Fruit fly (Drosophila melanogaster): ENCODE data around the gene eIF2beta.

The eIF2beta gene

DNA sequence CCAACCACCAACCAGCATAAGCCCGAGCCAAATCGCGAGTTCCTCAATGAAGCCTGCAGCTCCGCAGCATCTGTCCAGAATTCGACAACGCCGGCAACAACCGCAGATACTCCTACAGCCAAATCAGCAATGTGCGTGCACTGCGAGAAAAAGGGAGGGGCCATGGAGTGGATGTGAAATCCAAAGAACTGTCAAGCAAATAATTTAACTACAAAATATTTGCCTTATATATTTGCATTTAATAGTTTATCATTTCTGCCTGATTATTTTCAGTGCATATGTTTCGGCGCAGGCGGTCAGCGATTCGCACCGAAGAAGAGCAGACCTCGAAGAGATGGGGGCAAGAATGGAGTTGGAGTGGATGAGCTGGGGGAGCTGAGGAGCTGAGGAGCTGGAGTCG is 25.1 kb upstream of the eIF2beta start (continued):
- TF ChIP-seq ap (GFP tag; IDR thresholded peaks at IDR 0.05) (0 out of 2 replicates have a peak, but pooled peaks have one; percentile 11), Drgx (GFP tag; IDR thresholded peaks at IDR 0.05) (peak; percentile 70), Optix (GFP tag; IDR thresholded peaks at IDR 0.05) (peak; percentile 36; the same call in 1 of the 3 replicates), CG11696 (GFP tag; IDR thresholded peaks at IDR 0.05) (0 out of 2 replicates have a peak, but pooled peaks have one; percentile 20), CG6689 (GFP tag; IDR thresholded peaks at IDR 0.05) (0 out of 2 replicates have a peak, but pooled peaks have one; percentile 23), zfh1 (GFP tag; IDR thresholded peaks at IDR 0.05) (peak; percentile 56; the same call in 2 of the 3 replicates), fd3F (GFP tag; optimal IDR thresholded peaks at IDR 0.05) (no peak), da (GFP tag; optimal IDR thresholded peaks at IDR 0.05) (no peak), CG4820 (GFP tag; optimal IDR thresholded peaks at IDR 0.05) (no peak), E2f2 (GFP tag; IDR thresholded peaks at IDR 0.05) (no peak), corto (GFP tag; optimal IDR thresholded peaks at IDR 0.05) (peak; percentile 58), Sox102F (GFP tag; optimal IDR thresholded peaks at IDR 0.05) (peak; percentile 13), CG1603 (tag; optimal IDR thresholded peaks at IDR 0.05) (peak; percentile 10), sens (GFP tag) (peak; percentile 32), z (GFP tag; IDR thresholded peaks at IDR 0.05) (0 out of 3 replicates have a peak, but pooled peaks have one; percentile 4), otp (GFP tag; IDR thresholded peaks at IDR 0.05) (0 out of 3 replicates have a peak, but pooled peaks have one; percentile 53), Ets65A (GFP tag) (peak; percentile 53), hkb (optimal IDR thresholded peaks at IDR 0.05) (no peak), hkb (GFP tag; IDR thresholded peaks at IDR 0.05) (peak; percentile 9; the same call in 1 of the 2 replicates), kah (GFP tag; optimal IDR thresholded peaks at IDR 0.05) (no peak), Xrp1 (GFP tag; IDR thresholded peaks at IDR 0.05) (peak; percentile 42; the same call in 1 of the 2 replicates)

DNA sequence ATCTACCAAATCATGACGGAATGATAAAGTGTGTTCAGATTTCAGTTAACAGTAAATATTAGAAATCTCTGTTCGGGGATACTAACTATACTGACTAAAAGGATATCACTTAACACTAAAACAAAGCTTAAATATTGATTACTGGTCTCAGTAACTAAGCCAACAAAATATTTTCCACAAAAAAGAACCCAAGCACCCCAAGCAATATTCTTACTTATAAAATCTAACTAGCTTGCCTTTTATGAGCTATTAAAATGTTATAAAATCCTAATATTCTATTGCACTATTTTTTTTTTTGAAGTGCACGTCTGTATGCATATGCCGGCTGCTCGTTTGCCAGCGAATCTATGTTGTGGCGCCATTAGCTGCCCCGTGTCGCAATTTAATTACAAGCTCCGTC is 22.9 kb upstream of the eIF2beta start:
- TF ChIP-seq sens (GFP tag): peak; percentile 63
- TF ChIP-seq lov (optimal IDR thresholded peaks at IDR 0.05): no peak
- TF ChIP-seq lov (GFP tag; IDR thresholded peaks at IDR 0.05): no peak
- no peak for TF ChIP-seq unpg (GFP tag; optimal IDR thresholded peaks at IDR 0.05)

DNA sequence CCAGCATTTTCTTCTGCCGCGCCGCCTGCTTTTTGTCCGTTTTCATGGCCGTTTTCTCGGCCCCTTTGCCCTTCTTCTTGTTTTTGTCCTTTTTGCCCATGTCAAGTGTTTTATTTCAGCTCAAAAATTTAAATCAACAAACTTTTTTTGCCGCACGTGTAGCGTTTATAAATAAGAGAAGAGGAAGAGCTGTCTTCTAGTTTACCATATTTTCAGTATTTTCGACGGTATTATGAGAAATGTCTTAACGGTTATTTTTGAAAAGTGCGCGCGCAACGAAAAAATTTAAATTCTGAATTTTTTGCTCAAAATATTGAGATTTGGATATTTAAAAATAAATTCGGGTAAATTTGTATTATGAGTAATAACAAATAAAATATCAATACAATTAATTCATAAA is 10.6 kb upstream of the eIF2beta start, which contains the start of gene CG4069:
Gene CG4069, minus strand, starts transcription at position 193 of the 400 bp plus-strand sequence.
- TF ChIP-seq BEAF-32 (GFP tag; optimal IDR thresholded peaks at IDR 0.05) (peak; percentile 20), dati (GFP tag; IDR thresholded peaks at IDR 0.05) (no peak), CG13894 (tag; optimal IDR thresholded peaks at IDR 0.05) (no peak), gfzf (GFP tag; optimal IDR thresholded peaks at IDR 0.05) (peak; percentile 84), cwo (GFP tag; optimal IDR thresholded peaks at IDR 0.05) (peak; percentile 85), CG4328 (GFP tag; optimal IDR thresholded peaks at IDR 0.05) (no peak), Max (GFP tag; optimal IDR thresholded peaks at IDR 0.05) (peak; percentile 44), CG32772 (GFP tag; IDR thresholded peaks at IDR 0.05) (no peak), CG3163 (GFP tag; optimal IDR thresholded peaks at IDR 0.05) (no peak), dm (GFP tag; optimal IDR thresholded peaks at IDR 0.05) (peak; percentile 93), CG15073 (GFP tag; optimal IDR thresholded peaks at IDR 0.05) (no peak), Xrp1 (GFP tag; IDR thresholded peaks at IDR 0.05) (no peak), Ets97D (GFP tag; optimal IDR thresholded peaks at IDR 0.05) (peak; percentile 17), CG16779 (GFP tag; IDR thresholded peaks at IDR 0.05) (no peak), ewg (GFP tag; optimal IDR thresholded peaks at IDR 0.05) (no peak), Lhr (GFP tag; optimal IDR thresholded peaks at IDR 0.05) (no peak), CG34224 (GFP tag; IDR thresholded peaks at IDR 0.05; ENCODE audit: partially characterized antibody) (no peak), CG6654 (GFP tag; optimal IDR thresholded peaks at IDR 0.05) (no peak), Dp (GFP tag; optimal IDR thresholded peaks at IDR 0.05) (peak; percentile 97), CG17385 (GFP tag; optimal IDR thresholded peaks at IDR 0.05) (peak; percentile 98), Mes4 (GFP tag; optimal IDR thresholded peaks at IDR 0.05) (no peak), slbo (GFP tag; IDR thresholded peaks at IDR 0.05) (no peak), stc (GFP tag; IDR thresholded peaks at IDR 0.05) (no peak), CG32767 (GFP tag; IDR thresholded peaks at IDR 0.05) (no peak), tin (GFP tag; optimal IDR thresholded peaks at IDR 0.05) (no peak), her (GFP tag; optimal IDR thresholded peaks at IDR 0.05) (peak; percentile 99), Myb (GFP tag; optimal IDR thresholded peaks at IDR 0.05) (peak; percentile 90), gsb-n (tag; optimal IDR thresholded peaks at IDR 0.05) (no peak)
